Fruit fly (Drosophila melanogaster): Measurements from ENCODE around the gene CG14720.

- TF ChIP-seq Myc (optimal IDR thresholded peaks at IDR 0.05) (no peak), h (optimal IDR thresholded peaks at IDR 0.05) (no peak), Sin3A (optimal IDR thresholded peaks at IDR 0.05) (no peak)
These were observed 48.9 kb upstream of the CG14720 start for dm6 chr3R:11662617-11663016.

Measured in Kc167 (cell line).